Fruit fly (Drosophila melanogaster) whole organism, wandering third instar larva: ENCODE results near the gene sac.

Experiments used
- Abd-B ChIP-seq: fragments of >200 bp; optimal IDR thresholded peaks from 2 replicates; lab custom pipeline; 2017; ENCODE audit warnings: missing biosample characterization, missing genetic modification characterization
- Dfd ChIP-seq: fragments of >200 bp; optimal IDR thresholded peaks from 2 replicates; lab custom pipeline; 2017; ENCODE audit warnings: missing biosample characterization, missing genetic modification characterization
- Dif ChIP-seq: fragments of 200-275, 200-300 bp; sonication (Bioruptor generic); optimal IDR thresholded peaks from 2 replicates; lab custom pipeline; 2018; ENCODE audit warnings: missing biosample characterization, missing genetic modification characterization; ENCODE audit not compliant: partially characterized antibody
- Hr78 ChIP-seq: fragments of >200 bp; optimal IDR thresholded peaks from 2 replicates; lab custom pipeline; 2017; ENCODE audit warnings: missing biosample characterization, missing genetic modification characterization
- Hr83 ChIP-seq: fragments of 200-300 bp; sonication (Bioruptor generic); optimal IDR thresholded peaks from 2 replicates; lab custom pipeline; 2016; ENCODE audit warnings: missing biosample characterization, mild to moderate bottlenecking, missing genetic modification characterization, moderate library complexity; ENCODE audit not compliant: poor library complexity, severe bottlenecking
- Jra ChIP-seq: sonication (Bioruptor generic); optimal IDR thresholded peaks from 2 replicates; lab custom pipeline; 2016; ENCODE audit warnings: missing biosample characterization, missing genetic modification characterization
- Mio ChIP-seq: sonication (Bioruptor generic); optimal IDR thresholded peaks from 2 replicates; lab custom pipeline; 2016; ENCODE audit warnings: missing biosample characterization, missing genetic modification characterization
- dl ChIP-seq, 2 experiments: fragments of 175-275, 200-275 bp in 1 of 2; fragments of 200-275 bp in 1 of 2; sonication (Bioruptor generic); optimal IDR thresholded peaks; lab custom pipeline; 2018; ENCODE audit warnings: mild to moderate bottlenecking in 2 of 2, missing biosample characterization in 2 of 2, missing genetic modification characterization in 2 of 2, moderate library complexity in 2 of 2; ENCODE audit not compliant: partially characterized antibody in 2 of 2, insufficient read depth in 1 of 2
- foxo ChIP-seq, 2 experiments: fragments of 200-800 bp; sonication (Bioruptor generic); optimal IDR thresholded peaks; 2 replicates in 1 of 2; 3 replicates in 1 of 2; lab custom pipeline; 2016 to 2017; ENCODE audit warnings: missing biosample characterization in 2 of 2, missing genetic modification characterization in 2 of 2
- pan ChIP-seq: fragments of >200 bp; optimal IDR thresholded peaks from 2 replicates; lab custom pipeline; 2017
- psq ChIP-seq: fragments of 200-800 bp; sonication (Bioruptor generic); optimal IDR thresholded peaks from 3 replicates; lab custom pipeline; 2017; ENCODE audit warnings: missing biosample characterization, mild to moderate bottlenecking, missing genetic modification characterization, moderate library complexity
- rgr ChIP-seq: fragments of 200-800 bp; sonication (Bioruptor generic); optimal IDR thresholded peaks from 3 replicates; lab custom pipeline; 2016; ENCODE audit warnings: missing biosample characterization, mild to moderate bottlenecking, missing genetic modification characterization

DNA sequence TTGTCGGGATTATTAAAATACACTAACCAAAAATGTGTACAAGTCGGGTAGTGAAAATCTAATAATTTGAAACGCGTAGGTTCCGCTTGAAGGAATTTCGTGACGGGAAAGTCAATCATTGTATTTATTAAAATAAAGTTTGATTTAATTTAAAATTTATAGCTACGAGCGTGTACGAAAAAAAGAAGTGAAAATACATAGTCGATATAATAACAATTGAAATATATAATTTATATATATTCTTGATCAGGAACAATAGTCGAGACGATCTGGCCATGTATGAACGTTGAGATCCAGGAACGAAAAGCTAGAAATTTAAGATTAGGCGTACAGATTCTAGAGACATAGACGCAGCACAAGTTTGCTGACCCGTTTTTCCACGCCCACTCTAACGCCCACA is 25.7 kb downstream of the sac start, which contains the start of gene CG34425:
- TF ChIP-seq Hr83 (GFP tag; lab: Kevin White, UChicago) (no peak), Jra (GFP tag; lab: Kevin White, UChicago) (no peak), Abd-B (GFP tag; lab: Kevin White, UChicago) (no peak), psq (no peak), Dfd (GFP tag; lab: Kevin White, UChicago) (no peak), dl (GFP tag; optimal IDR thresholded peaks at IDR 0.05; lab: Kevin White, UChicago; ENCODE audit: insufficient read depth in 1 of 2, partially characterized antibody in 2 of 2) (no peak), rgr (no peak), Hr78 (no peak), pan (no peak), Dif (GFP tag; lab: Kevin White, UChicago) (no peak), foxo (GFP tag; optimal IDR thresholded peaks at IDR 0.05; lab: Kevin White, UChicago) (no peak), Mio (no peak)
